Fruit fly (Drosophila melanogaster): ENCODE results near the gene Sf3b1.
A peak's percentile ranks its signal among the peaks of the same experiment; 100 is the strongest.

Gene Sf3b1

DNA sequence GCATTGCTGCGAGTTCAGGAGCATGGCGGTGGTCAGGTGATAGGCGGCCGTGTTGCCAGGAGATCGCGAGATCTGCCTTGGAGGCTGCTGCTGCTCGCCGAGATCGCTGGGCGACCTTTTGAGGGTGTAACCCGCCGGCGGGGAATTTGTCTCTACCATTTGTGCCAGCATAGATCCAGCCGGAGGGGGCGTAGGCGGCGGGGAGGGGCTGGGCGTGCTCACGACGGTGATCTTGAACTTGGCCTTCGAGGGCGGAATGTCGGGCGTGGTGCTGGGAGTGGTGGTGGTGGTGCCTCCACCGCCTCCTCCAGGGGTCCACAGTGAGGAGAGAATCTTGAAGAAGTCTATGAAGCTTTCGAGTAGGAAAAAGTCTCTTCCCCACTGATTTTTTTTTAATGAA lies 25.9 kb downstream of the Sf3b1 start:
- TF ChIP-seq Dfd (GFP tag; optimal IDR thresholded peaks at IDR 0.05) (peak; percentile 91), h (GFP tag; optimal IDR thresholded peaks at IDR 0.05) (no peak)

DNA sequence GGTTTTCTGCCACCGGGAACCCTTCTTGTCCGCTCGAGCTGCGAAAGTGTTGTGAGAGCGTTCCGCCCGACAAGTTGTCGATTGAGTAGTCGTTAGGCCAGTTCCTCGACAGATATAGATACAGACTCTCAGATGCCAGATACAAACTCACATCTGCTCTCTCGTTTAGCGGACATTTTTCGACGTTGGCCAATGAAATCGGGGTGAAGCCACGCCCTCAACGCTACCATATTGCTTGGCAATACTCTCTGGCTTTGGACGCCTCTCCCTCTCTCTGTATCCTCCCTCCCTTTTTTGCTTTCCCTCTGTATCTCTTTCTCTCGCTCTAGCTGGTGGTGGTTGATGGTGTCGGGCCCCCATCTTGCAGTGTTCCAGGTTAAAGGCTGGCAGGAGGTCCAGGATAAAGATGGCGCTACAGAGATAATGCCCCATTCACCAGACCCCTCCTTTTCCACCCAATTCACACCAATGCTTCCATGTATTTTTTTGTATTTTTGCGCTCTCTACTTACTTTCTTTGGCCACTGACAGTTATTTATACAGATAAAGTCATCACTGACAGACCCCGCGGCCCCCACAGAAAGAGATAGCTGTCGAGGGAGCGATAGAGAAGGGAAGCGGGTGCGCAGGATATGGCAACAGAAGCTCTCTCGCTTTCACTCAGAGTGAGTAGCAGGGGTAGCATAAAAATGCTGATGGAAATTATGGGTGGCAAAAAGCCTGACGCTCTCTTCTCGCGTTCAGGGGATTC lies 26.7 kb downstream of the Sf3b1 start, which contains the start of gene Gsc:
Gsc (minus strand) TSS at position 51 of the 750 bp plus-strand sequence.
- TF ChIP-seq Dif (GFP tag; optimal IDR thresholded peaks at IDR 0.05; ENCODE audit: partially characterized antibody), result peak; percentile 87
- no peak for TF ChIP-seq fru (GFP tag; optimal IDR thresholded peaks at IDR 0.05)
- TF ChIP-seq Rel (GFP tag; optimal IDR thresholded peaks at IDR 0.05), result no peak
- TF ChIP-seq Rel (tag; optimal IDR thresholded peaks at IDR 0.05), result no peak
- TF ChIP-seq CG32264 (GFP tag; optimal IDR thresholded peaks at IDR 0.05), result no peak
- peak; percentile 66 to 85 for TF ChIP-seq dl (GFP tag; optimal IDR thresholded peaks at IDR 0.05; ENCODE audit: insufficient read depth in 1 of 2, partially characterized antibody in 2 of 2)
- TF ChIP-seq rgr (GFP tag; optimal IDR thresholded peaks at IDR 0.05), result no peak
- TF ChIP-seq Sp1 (GFP tag; optimal IDR thresholded peaks at IDR 0.05), result no peak
- TF ChIP-seq GATAd (GFP tag; optimal IDR thresholded peaks at IDR 0.05), result no peak
- TF ChIP-seq CG9705 (GFP tag; optimal IDR thresholded peaks at IDR 0.05), result no peak

DNA sequence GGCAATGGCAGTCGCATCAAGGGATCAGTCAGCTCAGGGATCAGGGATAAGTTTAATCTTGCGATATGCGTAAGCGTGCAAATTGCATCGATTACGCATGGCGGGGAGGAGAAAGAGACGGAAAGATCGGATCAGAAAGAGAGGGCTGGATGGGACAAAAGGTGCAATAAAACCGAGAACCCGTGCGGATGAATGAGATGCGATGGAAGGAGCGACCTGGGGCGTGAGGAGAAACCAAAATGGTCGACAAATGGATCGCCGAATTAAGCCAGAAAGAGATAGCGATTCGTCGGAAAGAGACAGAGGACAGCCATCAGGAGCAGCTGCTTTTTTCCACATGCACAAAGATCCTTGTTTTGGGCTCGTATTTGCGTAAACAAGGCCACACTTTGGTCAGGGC lies 29.6 kb downstream of the Sf3b1 start:
- TF ChIP-seq usp (GFP tag; optimal IDR thresholded peaks at IDR 0.05), result no peak
- no peak for TF ChIP-seq N (GFP tag; optimal IDR thresholded peaks at IDR 0.05)
- no peak for TF ChIP-seq Jra (GFP tag; optimal IDR thresholded peaks at IDR 0.05)
- peak; percentile 12 for TF ChIP-seq jim (GFP tag; optimal IDR thresholded peaks at IDR 0.05)

DNA sequence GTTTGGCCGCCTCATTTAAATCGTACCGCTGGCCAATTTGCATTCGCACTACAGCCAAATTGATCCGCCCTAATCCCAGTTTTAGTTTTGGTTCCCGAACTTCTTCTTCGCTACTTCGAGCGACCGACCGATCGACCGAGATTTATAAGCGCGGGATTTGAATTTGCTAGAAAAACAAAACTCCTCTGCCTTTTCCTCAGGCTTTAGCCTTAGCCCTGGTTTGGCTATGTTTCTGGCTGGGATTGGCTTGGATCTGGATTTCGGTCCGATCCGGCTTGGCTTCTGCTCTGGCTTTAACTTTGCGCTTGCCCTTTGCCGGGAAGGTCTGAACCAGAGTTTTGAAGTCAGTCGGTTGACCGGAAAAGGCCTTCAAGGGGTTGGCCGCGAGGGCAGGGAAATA lies 33.7 kb downstream of the Sf3b1 start:
- no peak for TF ChIP-seq GATAd (GFP tag; optimal IDR thresholded peaks at IDR 0.05)
- TF ChIP-seq br (GFP tag; optimal IDR thresholded peaks at IDR 0.05), result no peak
- no peak for TF ChIP-seq jim (GFP tag; optimal IDR thresholded peaks at IDR 0.05)

DNA sequence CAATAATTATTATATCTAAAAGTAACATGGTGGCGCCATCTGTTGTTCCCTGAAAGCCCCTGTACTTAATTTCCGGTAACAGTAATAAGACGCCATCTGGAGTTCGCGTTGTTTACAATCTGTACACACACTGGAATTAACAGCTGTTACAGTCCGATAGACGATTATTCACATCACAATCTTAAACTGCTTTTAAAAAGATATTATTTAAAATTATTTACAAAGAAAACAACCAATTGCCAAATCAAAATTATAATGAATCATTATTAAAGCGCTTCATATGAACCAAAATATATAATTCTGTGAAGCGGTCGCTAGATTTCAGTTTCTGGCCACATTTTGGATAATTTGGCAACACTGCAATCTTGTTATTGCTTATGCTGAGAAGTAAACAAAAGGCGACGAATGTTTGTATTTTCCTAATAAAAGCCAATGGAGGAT lies 34.3 kb downstream of the Sf3b1 start, which contains the start of gene CG13689:
CG13689 (plus strand) TSS at position 375 of the 441 bp plus-strand sequence.
- TF ChIP-seq HLH106 (tag; optimal IDR thresholded peaks at IDR 0.05) (peak; percentile 54), foxo (GFP tag; optimal IDR thresholded peaks at IDR 0.05) (peak in 1 of 2 experiments; percentile 59), dmrt93B (GFP tag; optimal IDR thresholded peaks at IDR 0.05) (peak; percentile 25), dsf (GFP tag; optimal IDR thresholded peaks at IDR 0.05; ENCODE audit: borderline replicate concordance) (peak; percentile 38), OdsH (GFP tag; optimal IDR thresholded peaks at IDR 0.05) (peak; percentile 51), Hnf4 (GFP tag; optimal IDR thresholded peaks at IDR 0.05) (peak; percentile 68), Sp1 (GFP tag; optimal IDR thresholded peaks at IDR 0.05) (no peak), Dfd (GFP tag; optimal IDR thresholded peaks at IDR 0.05) (no peak), psq (GFP tag; optimal IDR thresholded peaks at IDR 0.05) (peak; percentile 34), GATAd (GFP tag; optimal IDR thresholded peaks at IDR 0.05) (peak; percentile 27), sage (GFP tag; optimal IDR thresholded peaks at IDR 0.05) (no peak), Dif (GFP tag; optimal IDR thresholded peaks at IDR 0.05; ENCODE audit: partially characterized antibody) (no peak), Vsx2 (GFP tag; optimal IDR thresholded peaks at IDR 0.05; ENCODE audit: partially characterized antibody) (no peak), sv (GFP tag; optimal IDR thresholded peaks at IDR 0.05) (peak; percentile 42), brk (GFP tag; optimal IDR thresholded peaks at IDR 0.05) (peak; percentile 77), Hr83 (GFP tag; optimal IDR thresholded peaks at IDR 0.05; ENCODE audit: poor library complexity, severe bottlenecking) (peak; percentile 15), tai (GFP tag; optimal IDR thresholded peaks at IDR 0.05) (peak; percentile 76), CG32264 (GFP tag; optimal IDR thresholded peaks at IDR 0.05) (no peak), CrebA (GFP tag; optimal IDR thresholded peaks at IDR 0.05; ENCODE audit: borderline replicate concordance) (no peak), fru (GFP tag; optimal IDR thresholded peaks at IDR 0.05) (peak; percentile 45), ey (GFP tag; optimal IDR thresholded peaks at IDR 0.05) (peak; percentile 12), br (GFP tag; optimal IDR thresholded peaks at IDR 0.05) (peak; percentile 6), Hr78 (GFP tag; optimal IDR thresholded peaks at IDR 0.05) (no peak), Mio (GFP tag; optimal IDR thresholded peaks at IDR 0.05) (no peak), lola (GFP tag; optimal IDR thresholded peaks at IDR 0.05) (no peak), Myc (optimal IDR thresholded peaks at IDR 0.05) (no peak), h (GFP tag; optimal IDR thresholded peaks at IDR 0.05) (peak; percentile 33), jim (GFP tag; optimal IDR thresholded peaks at IDR 0.05) (no peak), usp (GFP tag; optimal IDR thresholded peaks at IDR 0.05) (no peak), Jra (GFP tag; optimal IDR thresholded peaks at IDR 0.05) (peak; percentile 38), pan (optimal IDR thresholded peaks at IDR 0.05) (no peak), Abd-B (GFP tag; optimal IDR thresholded peaks at IDR 0.05) (no peak), woc (GFP tag; optimal IDR thresholded peaks at IDR 0.05) (no peak), rgr (GFP tag; optimal IDR thresholded peaks at IDR 0.05) (peak; percentile 53), CG9705 (GFP tag; optimal IDR thresholded peaks at IDR 0.05) (peak; percentile 17), Rel (GFP tag; optimal IDR thresholded peaks at IDR 0.05) (no peak), Rel (tag; optimal IDR thresholded peaks at IDR 0.05) (no peak), dl (GFP tag; optimal IDR thresholded peaks at IDR 0.05; ENCODE audit: insufficient read depth in 1 of 2, partially characterized antibody in 2 of 2) (no peak), N (GFP tag; optimal IDR thresholded peaks at IDR 0.05) (no peak)
